Fruit fly (Drosophila melanogaster) whole organism, embryonic: ENCODE measurements around the gene BRWD3.

Experiments
- Atf3 ChIP-seq: fragments of 200-800 bp; sonication (Bioruptor generic); optimal IDR thresholded peaks from 3 replicates; lab custom pipeline; 2016; ENCODE audit warnings: missing biosample characterization, missing genetic modification characterization
- B-H1 ChIP-seq: fragments of 200-800 bp; sonication (Bioruptor generic); IDR thresholded peaks from 3 replicates; pipeline ENCODE4 v1.3.6; 2022; ENCODE audit warnings: missing biosample characterization, missing genetic modification characterization
- CG10431 ChIP-seq: fragments of 200-800 bp; sonication (Bioruptor generic); optimal IDR thresholded peaks from 3 replicates; lab custom pipeline; 2018; ENCODE audit warnings: missing biosample characterization, mild to moderate bottlenecking, missing genetic modification characterization
- CG10959 ChIP-seq: fragments of 200-800 bp; sonication (Bioruptor generic); IDR thresholded peaks from 2 replicates; pipeline ENCODE4 v1.3.6; 2022; ENCODE audit warnings: missing biosample characterization, missing genetic modification characterization
- CG12942 ChIP-seq: fragments of 200-800 bp; sonication (Bioruptor generic); optimal IDR thresholded peaks from 3 replicates; lab custom pipeline; 2016; ENCODE audit warnings: missing biosample characterization, missing genetic modification characterization
- CG14014 ChIP-seq: fragments of 200-800 bp; sonication (Bioruptor generic); IDR thresholded peaks from 2 replicates; pipeline ENCODE4 v1.3.6; 2022; ENCODE audit warnings: missing biosample characterization, missing genetic modification characterization
- CG14441 ChIP-seq: fragments of 200-800 bp; sonication (Bioruptor generic); IDR thresholded peaks from 2 replicates; pipeline ENCODE4 v1.3.6; 2022; ENCODE audit warnings: missing biosample characterization, missing genetic modification characterization
- CG14710 ChIP-seq: fragments of 200-800 bp; sonication (Bioruptor generic); optimal IDR thresholded peaks from 3 replicates; lab custom pipeline; 2019; ENCODE audit warnings: missing biosample characterization, mild to moderate bottlenecking, missing genetic modification characterization, moderate library complexity
- CG15073 ChIP-seq: fragments of 200-800 bp; sonication (Bioruptor generic); optimal IDR thresholded peaks from 2 replicates; lab custom pipeline; 2016; ENCODE audit warnings: missing biosample characterization, missing genetic modification characterization
- CG1602 ChIP-seq: fragments of 200-800 bp; sonication (Bioruptor generic); optimal IDR thresholded peaks from 3 replicates; lab custom pipeline; 2016; ENCODE audit warnings: missing biosample characterization, missing genetic modification characterization
- CG16815 ChIP-seq: fragments of 200-800 bp; sonication (Bioruptor generic); optimal IDR thresholded peaks from 3 replicates; lab custom pipeline; 2017; ENCODE audit warnings: missing biosample characterization, mild to moderate bottlenecking, missing genetic modification characterization
- CG17912 ChIP-seq: fragments of 200-800 bp; sonication (Bioruptor generic); optimal IDR thresholded peaks from 2 replicates; lab custom pipeline; 2018; ENCODE audit warnings: missing biosample characterization, mild to moderate bottlenecking, missing genetic modification characterization
- CG1792 ChIP-seq: fragments of 200-800 bp; sonication (Bioruptor generic); optimal IDR thresholded peaks from 2 replicates; lab custom pipeline; 2016; ENCODE audit warnings: missing biosample characterization, missing genetic modification characterization
- CG18599 ChIP-seq: fragments of 200-800 bp; sonication (Bioruptor generic); optimal IDR thresholded peaks from 3 replicates; lab custom pipeline; 2017; ENCODE audit warnings: missing biosample characterization, missing genetic modification characterization, mild to moderate bottlenecking, moderate library complexity, missing genetic modification reagents
- CG2116 ChIP-seq: fragments of 200-800 bp; sonication (Bioruptor generic); optimal IDR thresholded peaks from 3 replicates; lab custom pipeline; 2018; ENCODE audit warnings: missing biosample characterization, mild to moderate bottlenecking, missing genetic modification characterization
- CG2875 ChIP-seq: fragments of 200-800 bp; sonication (Bioruptor generic); optimal IDR thresholded peaks from 2 replicates; lab custom pipeline; 2017; ENCODE audit warnings: missing biosample characterization, mild to moderate bottlenecking, missing genetic modification characterization, missing genetic modification reagents
- CG31388 ChIP-seq: fragments of 200-800 bp; sonication (Bioruptor generic); optimal IDR thresholded peaks from 2 replicates; lab custom pipeline; 2016; ENCODE audit warnings: missing biosample characterization, missing genetic modification characterization
- CG4360 ChIP-seq: fragments of 200-800 bp; sonication (Bioruptor generic); IDR thresholded peaks from 2 replicates; pipeline ENCODE4 v1.3.6; 2022; ENCODE audit warnings: missing biosample characterization, missing genetic modification characterization
- CG6654 ChIP-seq: fragments of 200-800 bp; sonication (Bioruptor generic); optimal IDR thresholded peaks from 2 replicates; lab custom pipeline; 2017; ENCODE audit warnings: missing biosample characterization, mild to moderate bottlenecking, missing genetic modification characterization
- CG8089 ChIP-seq: fragments of 200-800 bp; sonication (Bioruptor generic); optimal IDR thresholded peaks from 3 replicates; lab custom pipeline; 2016; ENCODE audit warnings: missing biosample characterization, missing genetic modification characterization
- CG9797 ChIP-seq: fragments of 200-800 bp; sonication (Bioruptor generic); optimal IDR thresholded peaks from 3 replicates; lab custom pipeline; 2018; ENCODE audit warnings: missing biosample characterization, mild to moderate bottlenecking, missing genetic modification characterization
- CG9932 ChIP-seq: fragments of 200-800 bp; sonication (Bioruptor generic); IDR thresholded peaks from 2 replicates; pipeline ENCODE4 v1.3.6; 2022; ENCODE audit warnings: missing biosample characterization, missing genetic modification characterization
- D ChIP-seq, 2 experiments: fragments of 200-800 bp in 1 of 2; fragments of >200 bp in 1 of 2; sonication (Bioruptor generic) in 1 of 2; optimal IDR thresholded peaks; 2 replicates in 1 of 2; 3 replicates in 1 of 2; lab custom pipeline; 2017; ENCODE audit warnings: mild to moderate bottlenecking in 1 of 2, missing biosample characterization in 1 of 2, missing genetic modification characterization in 1 of 2, missing genetic modification reagents in 1 of 2
- Dip3 ChIP-seq: fragments of 200-800 bp; sonication (Bioruptor generic); optimal IDR thresholded peaks from 3 replicates; lab custom pipeline; 2016; ENCODE audit warnings: missing biosample characterization, missing genetic modification characterization
- Hey ChIP-seq: fragments of 200-800 bp; sonication (Bioruptor generic); optimal IDR thresholded peaks from 3 replicates; lab custom pipeline; 2018; ENCODE audit warnings: missing biosample characterization, mild to moderate bottlenecking, missing genetic modification characterization
- HmgD ChIP-seq: fragments of 200-800 bp; sonication (Bioruptor generic); optimal IDR thresholded peaks from 3 replicates; lab custom pipeline; 2016; ENCODE audit warnings: missing biosample characterization, missing genetic modification characterization
- Kr ChIP-seq: fragments of 200-800 bp; sonication (Bioruptor generic); optimal IDR thresholded peaks from 2 replicates; lab custom pipeline; 2017; ENCODE audit warnings: missing biosample characterization, mild to moderate bottlenecking, missing genetic modification characterization
- Mes4 ChIP-seq: fragments of 200-800 bp; sonication (Bioruptor generic); optimal IDR thresholded peaks from 2 replicates; lab custom pipeline; 2016; ENCODE audit warnings: missing biosample characterization, missing genetic modification characterization
- Opbp ChIP-seq: fragments of 200-800 bp; sonication (Bioruptor generic); IDR thresholded peaks from 3 replicates; pipeline ENCODE4 v1.3.6; 2022; ENCODE audit warnings: missing biosample characterization, missing genetic modification characterization; ENCODE audit not compliant: partially characterized antibody
- Ssrp ChIP-seq: fragments of 200-800 bp; sonication (Bioruptor generic); optimal IDR thresholded peaks from 2 replicates; lab custom pipeline; 2018; ENCODE audit warnings: missing biosample characterization, mild to moderate bottlenecking, missing genetic modification characterization, moderate library complexity
- abd-A ChIP-seq: fragments of 200-800 bp; sonication (Bioruptor generic); optimal IDR thresholded peaks from 3 replicates; lab custom pipeline; 2019; ENCODE audit warnings: missing biosample characterization, mild to moderate bottlenecking, missing genetic modification characterization, moderate library complexity
- bbx ChIP-seq: fragments of 200-800 bp; sonication (Bioruptor generic); IDR thresholded peaks from 2 replicates; pipeline ENCODE4 v1.3.6; 2022; ENCODE audit warnings: missing biosample characterization, missing genetic modification characterization; ENCODE audit not compliant: partially characterized antibody
- bcd ChIP-seq: fragments of 200-800 bp; sonication (Bioruptor generic); optimal IDR thresholded peaks from 2 replicates; lab custom pipeline; 2017; ENCODE audit warnings: missing biosample characterization, mild to moderate bottlenecking, missing genetic modification characterization
- bsh ChIP-seq, 2 experiments: fragments of 200-800 bp; sonication (Bioruptor generic); optimal IDR thresholded peaks; 2 replicates each; lab custom pipeline; 2017 to 2018; ENCODE audit warnings: mild to moderate bottlenecking in 2 of 2, missing biosample characterization in 2 of 2, missing genetic modification characterization in 2 of 2, moderate library complexity in 1 of 2
- dmrt11E ChIP-seq: fragments of 200-800 bp; sonication (Bioruptor generic); optimal IDR thresholded peaks from 3 replicates; lab custom pipeline; 2018; ENCODE audit warnings: missing biosample characterization, mild to moderate bottlenecking, missing genetic modification characterization, moderate library complexity
- esg ChIP-seq: fragments of 200-800 bp; sonication (Bioruptor generic); conservative IDR thresholded peaks from 2 replicates; pipeline ENCODE4 v1.3.6; 2022; ENCODE audit warnings: missing biosample characterization, missing genetic modification characterization
- fru ChIP-seq: fragments of >200 bp; optimal IDR thresholded peaks from 2 replicates; lab custom pipeline; 2017
- ftz-f1 ChIP-seq: fragments of 200-800 bp; sonication (Bioruptor generic); optimal IDR thresholded peaks from 2 replicates; lab custom pipeline; 2016; ENCODE audit warnings: missing biosample characterization, missing genetic modification characterization
- ind ChIP-seq: fragments of 200-800 bp; sonication (Bioruptor generic); optimal IDR thresholded peaks from 3 replicates; lab custom pipeline; 2016; ENCODE audit warnings: missing biosample characterization, missing genetic modification characterization
- nerfin-1 ChIP-seq: fragments of 200-800 bp; sonication (Bioruptor generic); optimal IDR thresholded peaks from 3 replicates; lab custom pipeline; 2019; ENCODE audit warnings: missing biosample characterization, mild to moderate bottlenecking, missing genetic modification characterization, moderate library complexity
- run ChIP-seq: fragments of 200-800 bp; sonication (Bioruptor generic); optimal IDR thresholded peaks from 3 replicates; lab custom pipeline; 2018; ENCODE audit warnings: missing biosample characterization, mild to moderate bottlenecking, missing genetic modification characterization
- seq ChIP-seq: fragments of 200-800 bp; sonication (Bioruptor generic); IDR thresholded peaks from 2 replicates; pipeline ENCODE4 v1.3.6; 2022; ENCODE audit warnings: missing biosample characterization, missing genetic modification characterization
- sima ChIP-seq: fragments of 200-800 bp; sonication (Bioruptor generic); optimal IDR thresholded peaks from 2 replicates; lab custom pipeline; 2016; ENCODE audit warnings: missing biosample characterization, missing genetic modification characterization
- unc-4 ChIP-seq: fragments of 200-800 bp; sonication (Bioruptor generic); IDR thresholded peaks from 2 replicates; pipeline ENCODE4 v1.3.6; 2022; ENCODE audit warnings: missing biosample characterization, missing genetic modification characterization; ENCODE audit not compliant: partially characterized antibody
- unpg ChIP-seq: fragments of 200-800 bp; sonication (Bioruptor generic); optimal IDR thresholded peaks from 3 replicates; lab custom pipeline; 2018; ENCODE audit warnings: missing biosample characterization, mild to moderate bottlenecking, missing genetic modification characterization, moderate library complexity
- zf30C ChIP-seq: fragments of 200-800 bp; sonication (Bioruptor generic); optimal IDR thresholded peaks from 3 replicates; lab custom pipeline; 2018; ENCODE audit warnings: missing biosample characterization, mild to moderate bottlenecking, missing genetic modification characterization
- zfh1 ChIP-seq: fragments of 200-800 bp; sonication (Bioruptor generic); IDR thresholded peaks from 3 replicates; pipeline ENCODE4 v1.3.6; 2022; ENCODE audit warnings: missing biosample characterization, missing genetic modification characterization
- zfh2 ChIP-seq: fragments of 200-800 bp; sonication (Bioruptor generic); optimal IDR thresholded peaks from 2 replicates; lab custom pipeline; 2016; ENCODE audit warnings: missing biosample characterization, missing genetic modification characterization

The BRWD3 gene

dm6 chr3R:24276104-24277008, 42.4 kb upstream of the BRWD3 start, which contains the start of gene Orct (continued):
- TF ChIP-seq HmgD (GFP tag; lab: Kevin White, UChicago) (no peak), Ssrp (tag; lab: Kevin White, UChicago) (peak; percentile 55), CG9797 (GFP tag; lab: Kevin White, UChicago) (no peak), abd-A (peak; percentile 3), CG17912 (GFP tag; lab: Kevin White, UChicago) (no peak), nerfin-1 (peak; percentile 54), zfh1 (GFP tag; lab: Robert Waterston, UW) (peak; percentile 35; the same call in 1 of the 3 replicates), Mes4 (GFP tag; lab: Kevin White, UChicago) (no peak), fru (no peak), CG14441 (GFP tag; lab: Robert Waterston, UW) (peak; percentile 58), Opbp (no peak), unpg (peak; percentile 75), bsh (GFP tag; optimal IDR thresholded peaks at IDR 0.05; lab: Kevin White, UChicago) (peak in 1 of 2 experiments; percentile 68), CG9932 (GFP tag; lab: Robert Waterston, UW) (peak; percentile 76), bbx (GFP tag; lab: Robert Waterston, UW) (no peak), CG31388 (peak; percentile 2), CG14014 (GFP tag; lab: Robert Waterston, UW) (peak; percentile 68), Kr (no peak), run (tag; lab: Kevin White, UChicago) (peak; percentile 59), CG16815 (peak; percentile 69), Atf3 (GFP tag; lab: Kevin White, UChicago) (peak; percentile 43), dmrt11E (peak; percentile 42), CG12942 (GFP tag; lab: Kevin White, UChicago) (peak; percentile 55), CG2116 (GFP tag; lab: Kevin White, UChicago) (peak; percentile 13), CG14710 (tag; lab: Kevin White, UChicago) (peak; percentile 44), seq (GFP tag; lab: Robert Waterston, UW) (peak; percentile 63; the same call in 1 of the 2 replicates), CG8089 (GFP tag; lab: Kevin White, UChicago) (peak; percentile 27), D (optimal IDR thresholded peaks at IDR 0.05; lab: Kevin White, UChicago) (no peak), D (GFP tag; optimal IDR thresholded peaks at IDR 0.05; lab: Kevin White, UChicago) (peak; percentile 33), ind (peak; percentile 66), CG6654 (peak; percentile 70), CG1602 (GFP tag; lab: Kevin White, UChicago) (peak; percentile 38), CG4360 (GFP tag; lab: Robert Waterston, UW) (no peak), Hey (tag; lab: Kevin White, UChicago) (peak; percentile 63), sima (no peak), B-H1 (peak; percentile 52; the same call in 2 of the 3 replicates), CG18599 (GFP tag; lab: Kevin White, UChicago) (peak; percentile 89), Dip3 (peak; percentile 74), CG15073 (GFP tag; lab: Kevin White, UChicago) (peak; percentile 90), unc-4 (GFP tag; lab: Robert Waterston, UW) (no peak), esg (GFP tag; lab: Robert Waterston, UW) (peak; percentile 48), CG1792 (GFP tag; lab: Kevin White, UChicago) (no peak), zf30C (GFP tag; lab: Kevin White, UChicago) (no peak), CG10431 (GFP tag; lab: Kevin White, UChicago) (peak; percentile 23), CG2875 (peak; percentile 36), ftz-f1 (GFP tag; lab: Kevin White, UChicago) (peak; percentile 9), bcd (GFP tag; lab: Kevin White, UChicago) (peak; percentile 82), zfh2 (peak; percentile 87), CG10959 (GFP tag; lab: Robert Waterston, UW) (no peak)
